Worm (Caenorhabditis elegans) whole organism, late embryonic: ENCODE measurements around the gene acr-3.
A peak's percentile ranks its signal among the peaks of the same experiment; 100 is the strongest.

ENCODE experiments used
- C08G9.2 ChIP-seq: sonication (generic microtip); optimal IDR thresholded peaks from 2 replicates; lab custom pipeline; 2016; ENCODE audit warnings: mild to moderate bottlenecking, missing genetic modification characterization, moderate library complexity, missing compliant biosample characterization
- F13H6.1 ChIP-seq: sonication (generic microtip); optimal IDR thresholded peaks from 2 replicates; lab custom pipeline; 2016; ENCODE audit warnings: missing genetic modification characterization, missing compliant biosample characterization
- K09A11.1 ChIP-seq: sonication (generic microtip); optimal IDR thresholded peaks from 2 replicates; lab custom pipeline; 2017; ENCODE audit warnings: antibody characterized with exemption, mild to moderate bottlenecking, missing genetic modification characterization, missing compliant biosample characterization; ENCODE audit not compliant: insufficient read depth
- Y22D7AL.16 ChIP-seq: sonication (generic microtip); optimal IDR thresholded peaks from 2 replicates; lab custom pipeline; 2016; ENCODE audit warnings: missing genetic modification characterization, missing compliant biosample characterization
- ahr-1 ChIP-seq: sonication (generic microtip); optimal IDR thresholded peaks from 2 replicates; lab custom pipeline; 2016; ENCODE audit warnings: missing genetic modification characterization, missing compliant biosample characterization
- ceh-14 ChIP-seq: sonication (generic microtip); optimal IDR thresholded peaks from 2 replicates; lab custom pipeline; 2016; ENCODE audit warnings: missing genotype, missing genetic modification characterization, missing compliant biosample characterization
- ceh-19 ChIP-seq: fragments of 200-800 bp; sonication (Bioruptor generic); optimal IDR thresholded peaks from 2 replicates; lab custom pipeline; 2018; ENCODE audit warnings: mild to moderate bottlenecking, missing genetic modification characterization, missing compliant biosample characterization
- ceh-2 ChIP-seq: sonication (generic microtip); optimal IDR thresholded peaks from 2 replicates; lab custom pipeline; 2016; ENCODE audit warnings: missing genotype, missing genetic modification characterization, missing compliant biosample characterization
- ceh-22 ChIP-seq: sonication (generic microtip); optimal IDR thresholded peaks from 2 replicates; lab custom pipeline; 2017; ENCODE audit warnings: missing biosample characterization, missing genetic modification characterization
- ceh-24 ChIP-seq: sonication (generic microtip); optimal IDR thresholded peaks from 2 replicates; lab custom pipeline; 2016; ENCODE audit warnings: mild to moderate bottlenecking, missing genetic modification characterization, missing compliant biosample characterization
- ceh-30 ChIP-seq: fragments of 150-350 bp; optimal IDR thresholded peaks from 2 replicates; lab custom pipeline; 2014; ENCODE audit warnings: missing biosample characterization, missing genetic modification characterization
- ceh-31 ChIP-seq: sonication (generic microtip); optimal IDR thresholded peaks from 2 replicates; lab custom pipeline; 2016; ENCODE audit warnings: missing genetic modification characterization, missing compliant biosample characterization
- ceh-34 ChIP-seq: sonication (generic microtip); optimal IDR thresholded peaks from 2 replicates; lab custom pipeline; 2016; ENCODE audit warnings: mild to moderate bottlenecking, missing genetic modification characterization, missing compliant biosample characterization
- ceh-45 ChIP-seq: fragments of 200-800 bp; sonication (Bioruptor generic); IDR thresholded peaks from 2 replicates; pipeline ENCODE4 v1.3.6; 2022; ENCODE audit warnings: missing genetic modification reagents, missing genetic modification characterization, missing compliant biosample characterization
- ceh-6 ChIP-seq: fragments of 200-800 bp; sonication (Bioruptor generic); optimal IDR thresholded peaks from 2 replicates; lab custom pipeline; 2018; ENCODE audit warnings: mild to moderate bottlenecking, missing genetic modification characterization, missing compliant biosample characterization
- che-1 ChIP-seq: sonication (generic microtip); optimal IDR thresholded peaks from 2 replicates; lab custom pipeline; 2016; ENCODE audit warnings: mild to moderate bottlenecking, missing genetic modification characterization, missing compliant biosample characterization
- elt-2 ChIP-seq: sonication (generic microtip); optimal IDR thresholded peaks from 2 replicates; lab custom pipeline; 2016; ENCODE audit warnings: missing genetic modification reagents, missing genetic modification characterization, missing compliant biosample characterization
- fax-1 ChIP-seq: sonication (generic microtip); optimal IDR thresholded peaks from 2 replicates; lab custom pipeline; 2016; ENCODE audit warnings: missing genotype, missing genetic modification characterization, missing compliant biosample characterization
- gmeb-2 ChIP-seq: sonication (generic microtip); optimal IDR thresholded peaks from 2 replicates; lab custom pipeline; 2016; ENCODE audit warnings: missing genetic modification characterization, inconsistent platforms, missing compliant biosample characterization
- hlh-13 ChIP-seq: fragments of 200-800 bp; sonication (Bioruptor generic); optimal IDR thresholded peaks from 2 replicates; lab custom pipeline; 2018; ENCODE audit warnings: mild to moderate bottlenecking, missing genetic modification characterization, missing compliant biosample characterization
- hlh-15 ChIP-seq: sonication (generic microtip); optimal IDR thresholded peaks from 2 replicates; lab custom pipeline; 2016; ENCODE audit warnings: missing genetic modification characterization, missing compliant biosample characterization
- hlh-30 ChIP-seq: sonication (generic microtip); optimal IDR thresholded peaks from 2 replicates; lab custom pipeline; 2017; ENCODE audit warnings: antibody characterized with exemption, missing genetic modification characterization, missing compliant biosample characterization; ENCODE audit not compliant: insufficient read depth
- hlh-6 ChIP-seq: sonication (generic microtip); optimal IDR thresholded peaks from 2 replicates; lab custom pipeline; 2016; ENCODE audit warnings: missing genotype, missing genetic modification characterization, missing compliant biosample characterization
- lim-6 ChIP-seq: sonication (generic microtip); optimal IDR thresholded peaks from 2 replicates; lab custom pipeline; 2016; ENCODE audit warnings: missing genetic modification characterization, missing compliant biosample characterization
- madf-2 ChIP-seq: sonication (generic microtip); optimal IDR thresholded peaks from 2 replicates; lab custom pipeline; 2017; ENCODE audit warnings: missing genetic modification characterization, missing compliant biosample characterization
- nhr-232 ChIP-seq: sonication (generic microtip); optimal IDR thresholded peaks from 2 replicates; lab custom pipeline; 2016; ENCODE audit warnings: missing genetic modification characterization, missing compliant biosample characterization
- pag-3 ChIP-seq: sonication (generic microtip); optimal IDR thresholded peaks from 2 replicates; lab custom pipeline; 2016; ENCODE audit warnings: missing compliant biosample characterization, missing genetic modification characterization, borderline replicate concordance
- pax-1 ChIP-seq: fragments of 150-350 bp; optimal IDR thresholded peaks from 2 replicates; lab custom pipeline; 2014; ENCODE audit warnings: missing biosample characterization, missing genetic modification characterization
- pqm-1 ChIP-seq: sonication (generic microtip); optimal IDR thresholded peaks from 2 replicates; lab custom pipeline; 2016; ENCODE audit warnings: missing genetic modification characterization, missing compliant biosample characterization
- ref-2 ChIP-seq: sonication (generic microtip); optimal IDR thresholded peaks from 2 replicates; lab custom pipeline; 2016; ENCODE audit warnings: missing genetic modification characterization, missing compliant biosample characterization
- sdc-2 ChIP-seq: sonication (generic microtip); optimal IDR thresholded peaks from 2 replicates; lab custom pipeline; 2016; ENCODE audit warnings: missing genotype, missing genetic modification characterization, missing compliant biosample characterization
- sox-2 ChIP-seq: fragments of 200-800 bp; sonication (Bioruptor generic); IDR thresholded peaks from 2 replicates; pipeline ENCODE4 v1.3.6; 2022; ENCODE audit warnings: missing genetic modification reagents, missing genetic modification characterization, missing compliant biosample characterization
- syd-9 ChIP-seq: sonication (generic microtip); optimal IDR thresholded peaks from 2 replicates; lab custom pipeline; 2016; ENCODE audit warnings: mild to moderate bottlenecking, missing genetic modification characterization, moderate library complexity, missing compliant biosample characterization
- ttx-3 ChIP-seq: sonication (generic microtip); optimal IDR thresholded peaks from 2 replicates; lab custom pipeline; 2016; ENCODE audit warnings: missing genetic modification reagents, missing genetic modification characterization, missing compliant biosample characterization
- unc-42 ChIP-seq: sonication (generic microtip); optimal IDR thresholded peaks from 2 replicates; lab custom pipeline; 2016; ENCODE audit warnings: missing genotype, missing genetic modification characterization, missing compliant biosample characterization
- unc-55 ChIP-seq: sonication (generic microtip); optimal IDR thresholded peaks from 2 replicates; lab custom pipeline; 2017; ENCODE audit warnings: missing biosample characterization, missing genetic modification reagents, missing genetic modification characterization
- ztf-16 ChIP-seq: sonication (generic microtip); optimal IDR thresholded peaks from 2 replicates; lab custom pipeline; 2017; ENCODE audit warnings: missing genetic modification characterization, missing compliant biosample characterization

Gene acr-3

DNA sequence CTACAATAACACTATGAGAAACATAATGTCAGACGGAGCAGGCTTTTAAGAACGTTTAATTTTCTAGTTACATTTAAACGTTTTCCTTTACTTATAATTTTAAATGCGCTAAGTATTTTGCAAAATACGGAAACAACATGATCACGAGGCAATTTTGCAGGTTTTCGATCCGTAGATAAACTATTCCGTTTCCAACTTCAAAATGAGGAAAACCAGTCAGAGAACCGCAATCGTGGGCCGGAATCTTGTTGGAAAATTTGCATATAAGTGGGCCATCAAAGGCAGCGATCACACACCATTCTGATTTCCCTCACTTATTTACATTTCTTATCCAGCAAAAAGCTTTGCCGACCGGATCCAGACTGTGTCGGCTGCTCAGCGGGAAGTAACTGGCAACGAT, 36.8 kb upstream of the acr-3 start, which contains the start of gene col-172:
Gene col-172 (plus strand): TSS at position 301 of the 400 bp plus-strand sequence.
- TF ChIP-seq ceh-45 (GFP tag; lab: Robert Waterston, UW) = no peak

DNA sequence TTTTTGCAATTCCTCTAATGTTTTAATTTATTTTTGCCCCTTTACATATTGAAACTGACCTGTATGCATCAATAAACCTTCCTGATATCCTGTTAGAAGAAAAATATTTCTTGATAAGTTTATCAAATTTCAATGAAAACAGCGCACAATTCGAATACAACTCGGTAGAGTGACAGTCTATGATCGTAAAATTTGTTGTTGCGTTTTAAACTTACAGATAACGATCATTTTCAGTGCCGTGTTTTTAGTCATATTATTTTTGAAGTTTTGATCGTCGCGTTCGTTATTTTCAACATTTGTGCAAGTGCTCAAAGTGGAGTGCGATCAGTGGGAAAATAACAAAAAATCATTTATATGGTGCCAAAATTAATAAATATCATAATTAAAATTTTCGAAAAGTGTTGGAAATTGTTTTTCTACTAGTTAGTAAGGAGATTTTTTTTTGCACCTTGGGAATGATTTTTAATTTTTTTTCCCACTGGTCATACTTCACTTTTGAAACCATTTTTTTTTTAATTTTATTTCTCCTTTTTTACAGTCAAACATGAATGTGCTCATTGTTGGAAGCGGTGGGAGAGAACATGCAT, 34.9 kb upstream of the acr-3 start, which contains the start of gene F38B6.4:
Gene F38B6.4 (plus strand): TSS at position 537 of the 587 bp plus-strand sequence.
- TF ChIP-seq ztf-16 (tag; lab: Kevin White, UChicago) (no peak), elt-2 (tag; lab: Kevin White, UChicago) (no peak), F13H6.1 (tag; lab: Kevin White, UChicago) (no peak), hlh-15 (tag; lab: Kevin White, UChicago) (no peak), madf-2 (tag; lab: Kevin White, UChicago) (no peak)

ce11 chrX:6682683-6683082, 26.7 kb upstream of the acr-3 start, which contains the start of gene F38B6.8:
Gene F38B6.8 (minus strand): TSS chrX:6682783.
- TF ChIP-seq C08G9.2 (no peak), ahr-1 (no peak), ceh-22 (tag; lab: Kevin White, UChicago) (no peak), unc-55 (GFP tag; lab: Kevin White, UChicago) (no peak), gmeb-2 (tag; lab: Kevin White, UChicago) (no peak), ttx-3 (no peak), hlh-30 (tag; lab: Kevin White, UChicago) (no peak), sdc-2 (no peak), ceh-34 (no peak)
- TF ChIP-seq, all 69 proteins: peak for 0

DNA sequence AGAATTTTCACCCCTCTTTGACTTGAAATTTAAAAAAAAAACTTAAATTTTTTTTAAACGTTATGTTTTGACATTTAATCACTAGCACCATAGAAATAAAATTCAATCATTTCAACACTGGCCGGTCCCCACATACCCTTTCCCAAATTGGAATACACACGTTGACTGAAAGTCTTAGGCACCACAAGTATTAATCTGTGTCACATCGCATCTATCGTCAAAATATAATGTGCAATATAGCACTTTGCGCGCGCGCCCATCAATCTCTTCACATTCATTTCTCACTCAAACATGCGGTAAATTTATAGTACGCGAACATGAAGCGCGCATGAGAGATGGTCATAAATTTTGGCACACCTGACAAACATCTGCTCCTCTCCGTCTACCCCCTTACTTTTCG, 22.0 kb upstream of the acr-3 start:
- TF ChIP-seq pqm-1 (tag; lab: Kevin White, UChicago) = no peak
- no peak for TF ChIP-seq unc-42 (tag; lab: Kevin White, UChicago)
- TF ChIP-seq ttx-3 = no peak
- TF ChIP-seq ceh-31 (tag; lab: Kevin White, UChicago) = no peak
- TF ChIP-seq ceh-24 (tag; lab: Kevin White, UChicago) = no peak
- TF ChIP-seq ahr-1 = no peak
- no peak for TF ChIP-seq pax-1
- TF ChIP-seq ztf-16 (tag; lab: Kevin White, UChicago) = no peak
- no peak for TF ChIP-seq nhr-232
- no peak for TF ChIP-seq syd-9 (tag; lab: Kevin White, UChicago)
- no peak for TF ChIP-seq che-1
- no peak for TF ChIP-seq elt-2 (tag; lab: Kevin White, UChicago)
- TF ChIP-seq Y22D7AL.16 (tag; lab: Kevin White, UChicago) = no peak
- TF ChIP-seq ref-2 (tag; lab: Kevin White, UChicago) = no peak
- TF ChIP-seq ceh-14 = no peak
- no peak for TF ChIP-seq sox-2 (GFP tag; lab: Robert Waterston, UW)
- TF ChIP-seq pag-3 (tag; lab: Kevin White, UChicago) = no peak

ce11 chrX:6687756-6688155, 21.6 kb upstream of the acr-3 start:
- peak; percentile 74 for TF ChIP-seq lim-6
- TF ChIP-seq ceh-6 (GFP tag; lab: Kevin White, UChicago) = no peak

DNA sequence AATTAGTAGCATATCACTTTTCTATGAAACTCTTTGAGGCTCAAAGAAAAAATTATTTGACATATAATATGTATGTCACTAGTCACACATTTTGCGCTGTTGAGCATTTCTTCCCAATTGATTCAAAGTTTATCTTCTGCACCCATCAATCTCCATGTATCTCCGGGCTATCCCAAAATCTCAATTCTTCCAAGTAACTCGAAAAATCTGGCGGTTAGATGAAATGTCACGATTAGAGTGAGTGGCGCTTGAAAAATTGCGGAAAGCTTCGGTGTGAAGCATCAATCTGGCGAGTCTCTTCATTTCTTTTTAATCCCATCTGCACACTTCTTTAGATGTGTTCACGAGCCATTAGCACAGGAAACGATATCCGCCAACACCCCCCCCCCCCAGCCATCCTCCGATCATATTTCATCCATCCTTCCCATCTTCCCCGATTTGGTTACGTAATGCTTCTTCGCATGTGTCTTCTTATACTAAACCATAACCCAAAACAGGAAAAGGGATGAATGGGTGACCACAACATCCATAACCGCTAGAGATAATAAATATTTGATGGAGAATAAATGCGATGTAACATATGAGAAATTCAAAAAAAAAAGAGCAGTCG, 20.3 kb upstream of the acr-3 start:
- TF ChIP-seq elt-2 (tag; lab: Kevin White, UChicago) (no peak), fax-1 (tag; lab: Kevin White, UChicago) (no peak), ceh-34 (peak; percentile 83), unc-55 (GFP tag; lab: Kevin White, UChicago) (peak; percentile 0), ceh-30 (no peak), ceh-2 (no peak), hlh-30 (tag; lab: Kevin White, UChicago) (no peak), hlh-6 (tag; lab: Kevin White, UChicago) (no peak), hlh-13 (GFP tag; lab: Kevin White, UChicago) (no peak), K09A11.1 (no peak), ceh-19 (GFP tag; lab: Kevin White, UChicago) (no peak)
